Fruit fly (Drosophila melanogaster) whole organism, larva: ENCODE measurements around the gene CG43255.
A peak's percentile ranks its signal among the peaks of the same experiment; 100 is the strongest.

Experiments used
- noc ChIP-seq: fragments of 200-800 bp; sonication (Bioruptor generic); optimal IDR thresholded peaks from 3 replicates; lab custom pipeline; 2019; ENCODE audit warnings: missing biosample characterization, mild to moderate bottlenecking, missing genetic modification characterization, moderate library complexity

The CG43255 gene

DNA sequence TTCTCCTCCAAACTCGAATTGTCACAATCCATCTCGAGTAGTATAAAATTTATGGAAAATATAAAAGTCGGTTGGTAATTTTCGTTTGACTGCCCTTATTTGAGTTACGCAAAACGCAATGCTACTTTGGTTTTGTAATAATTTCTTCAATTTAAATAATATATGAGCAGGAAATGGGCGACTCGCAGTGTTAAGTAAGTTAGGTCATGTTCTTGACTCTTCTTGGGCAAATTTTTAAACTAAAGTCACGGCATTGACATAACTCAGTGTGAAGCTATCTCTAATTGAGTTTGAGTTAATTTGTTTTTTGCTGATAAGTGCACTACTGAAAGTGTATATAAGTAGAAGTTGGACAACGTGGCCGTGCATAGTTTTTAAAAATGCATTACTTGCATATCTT lies at the start of gene CG43255, which contains the start of gene CG12661:
CG43255 (plus strand) TSS at position 374 of the 400 bp plus-strand sequence.
CG12661 (minus strand) TSS at position 101 of the 400 bp plus-strand sequence.
- no peak for TF ChIP-seq noc (tag; lab: Kevin White, UChicago)

DNA sequence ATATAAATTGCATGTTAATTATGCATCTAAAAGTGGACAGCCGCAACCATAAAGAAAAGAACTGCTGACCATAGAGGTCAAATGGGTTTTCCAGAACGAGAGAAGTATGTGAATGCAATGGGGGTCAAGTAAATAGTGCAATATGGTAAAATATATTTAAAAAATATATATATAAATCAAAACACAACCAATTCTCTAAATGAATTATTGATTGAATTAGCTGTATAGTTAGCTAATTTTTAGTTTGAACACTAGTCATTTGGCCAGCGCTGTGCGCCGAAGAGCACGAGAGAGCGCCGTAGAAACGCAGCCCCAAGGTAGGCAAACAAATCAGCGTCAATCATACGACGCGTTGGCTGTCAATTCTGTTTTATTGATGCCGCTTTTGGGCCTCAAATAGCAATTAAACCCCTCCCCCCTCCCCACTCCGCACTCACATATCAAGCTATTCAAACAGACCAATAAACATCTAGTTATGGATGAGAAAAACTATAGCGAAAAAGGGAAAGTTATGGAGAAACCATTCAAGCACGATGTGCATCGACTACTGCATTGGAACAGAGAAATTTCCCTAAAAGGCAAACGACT lies 44.7 kb upstream of the CG43255 start:
- TF ChIP-seq noc (tag; lab: Kevin White, UChicago): peak; percentile 71

DNA sequence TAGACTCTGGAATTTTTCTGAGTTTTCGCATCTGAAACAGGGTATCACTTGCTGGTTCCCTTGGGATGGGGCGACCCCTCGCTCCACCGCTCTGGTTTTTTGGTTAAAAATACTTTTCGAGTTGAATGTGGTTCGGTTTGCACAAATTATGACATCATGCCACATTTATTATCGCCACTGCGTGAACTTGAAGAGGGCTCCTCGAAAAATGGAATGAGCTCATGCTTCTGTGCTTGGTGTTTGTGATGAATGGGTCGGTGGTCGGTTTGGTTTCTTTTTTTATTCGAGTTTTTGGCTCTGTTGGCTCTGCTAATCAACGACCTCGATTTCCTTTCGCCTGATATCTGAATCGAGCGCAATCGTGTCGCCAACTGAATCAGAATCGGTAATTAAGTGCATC lies 42.0 kb upstream of the CG43255 start:
- TF ChIP-seq noc (tag; lab: Kevin White, UChicago): no peak

DNA sequence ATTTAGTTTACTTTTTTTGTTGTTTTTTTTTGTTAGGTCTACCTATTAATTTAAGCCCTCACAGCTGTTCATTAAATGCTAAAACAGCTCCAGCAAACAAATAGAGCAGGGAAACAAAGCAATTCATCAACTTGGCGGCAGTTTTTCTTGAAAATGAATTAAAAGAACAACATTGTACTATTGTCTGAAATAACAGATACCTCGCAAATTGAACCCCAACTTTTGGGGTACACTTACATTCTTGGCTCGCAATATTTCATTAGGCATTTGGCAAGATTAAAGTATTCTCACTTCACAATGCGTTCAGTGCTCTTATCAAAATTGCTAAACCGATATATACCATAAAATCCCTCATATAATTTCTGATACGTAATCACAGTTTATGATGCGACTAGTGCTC lies 40.4 kb upstream of the CG43255 start:
- TF ChIP-seq noc (tag; lab: Kevin White, UChicago): no peak

DNA sequence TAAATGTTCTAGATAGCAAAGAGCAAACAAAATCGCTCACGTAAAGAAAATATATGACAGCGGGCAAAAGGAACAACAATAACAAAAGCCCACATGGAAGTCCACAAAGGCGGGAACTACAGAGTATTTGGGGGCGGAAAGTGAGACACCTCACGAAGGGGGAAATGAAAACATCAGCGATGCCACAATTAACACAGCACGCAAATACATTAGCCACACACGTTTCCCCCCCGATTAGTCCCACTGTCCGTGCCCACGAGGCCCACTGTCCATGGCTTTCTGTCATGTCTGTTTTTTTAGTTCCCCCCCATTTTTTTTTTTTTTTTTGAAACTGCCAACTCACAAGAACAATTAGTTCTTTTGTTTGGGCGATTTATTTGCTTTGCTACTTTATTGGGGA lies 39.8 kb upstream of the CG43255 start:
- TF ChIP-seq noc (tag; lab: Kevin White, UChicago): no peak

DNA sequence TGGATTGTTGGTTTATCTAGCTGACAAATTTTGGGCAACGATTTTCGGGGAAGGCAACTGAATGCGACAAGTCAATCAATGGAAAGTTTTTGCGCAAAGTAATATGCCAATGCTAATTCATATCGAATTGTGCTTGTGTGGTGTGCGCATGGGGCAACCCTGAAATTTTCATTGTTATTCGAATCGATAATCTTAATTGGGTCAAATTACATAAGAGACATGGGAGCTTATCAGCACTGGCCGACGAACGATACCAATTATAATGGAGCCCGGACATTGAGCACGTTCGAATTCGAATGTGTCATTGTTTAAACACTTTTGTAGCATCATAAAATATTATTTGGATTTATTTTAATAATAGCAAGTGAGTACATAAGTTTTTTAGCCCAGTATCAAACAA lies 39.1 kb upstream of the CG43255 start:
- no peak for TF ChIP-seq noc (tag; lab: Kevin White, UChicago)

DNA sequence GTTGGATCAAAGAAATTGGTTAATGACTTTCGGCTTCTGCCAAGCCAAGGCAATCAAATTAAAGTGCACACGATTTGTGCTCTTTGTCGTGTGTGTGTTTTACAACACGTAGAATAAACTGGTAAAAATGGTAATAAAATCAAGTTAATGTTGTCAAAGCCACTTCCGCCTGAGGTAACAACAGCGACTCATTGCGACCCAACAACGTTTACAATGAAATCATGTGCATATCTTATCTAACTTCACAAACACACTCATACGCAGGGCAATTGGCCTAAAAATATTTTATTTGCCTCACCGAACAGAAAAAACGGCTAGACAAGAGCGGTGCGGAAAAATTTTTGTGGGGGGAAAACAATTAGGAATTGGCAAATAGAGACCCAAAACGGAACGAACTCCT lies 38.6 kb upstream of the CG43255 start:
- TF ChIP-seq noc (tag; lab: Kevin White, UChicago): no peak

DNA sequence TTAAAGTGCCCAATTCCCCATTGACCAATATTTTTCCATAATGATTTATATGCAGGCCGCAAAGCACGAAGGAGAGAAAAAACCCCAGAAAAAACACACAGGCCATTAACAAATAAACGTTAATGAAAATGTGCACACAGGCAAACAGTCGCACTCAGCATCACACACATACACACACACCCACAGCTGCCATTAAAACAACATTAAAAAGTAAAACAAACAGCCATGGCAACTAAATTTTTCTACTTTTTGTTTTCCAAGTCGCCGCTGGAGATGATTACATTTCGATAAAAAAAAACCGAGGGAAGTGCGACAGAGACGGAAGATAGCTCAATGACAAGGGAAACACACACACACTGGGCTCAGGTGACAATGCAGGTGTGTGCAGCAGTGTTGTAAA lies 36.4 kb upstream of the CG43255 start:
- no peak for TF ChIP-seq noc (tag; lab: Kevin White, UChicago)

DNA sequence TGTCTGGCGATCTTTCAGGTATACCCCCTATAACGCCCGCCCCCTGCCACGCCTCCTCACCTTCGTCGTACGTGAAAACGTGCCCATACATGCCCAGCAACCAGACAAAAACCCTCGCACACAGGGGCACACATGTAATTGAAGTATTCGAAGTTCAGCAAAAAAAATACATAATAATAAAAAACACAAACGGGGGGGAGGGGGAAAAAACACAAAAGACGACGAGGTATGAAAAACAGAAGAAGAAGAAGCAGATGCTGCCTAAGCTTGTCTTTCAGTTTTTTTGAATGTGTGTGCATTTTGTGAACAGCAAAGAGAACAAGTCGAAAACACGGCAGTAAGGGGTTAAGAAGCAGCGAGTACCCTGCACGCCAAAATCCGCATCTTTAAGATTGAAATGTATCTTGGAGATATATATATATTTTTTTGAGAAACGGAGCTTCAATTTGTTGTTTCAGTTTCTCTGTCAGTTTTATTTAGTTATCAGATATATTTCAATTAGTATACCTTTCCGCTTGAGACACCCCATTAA lies 34.8 kb upstream of the CG43255 start:
- no peak for TF ChIP-seq noc (tag; lab: Kevin White, UChicago)

DNA sequence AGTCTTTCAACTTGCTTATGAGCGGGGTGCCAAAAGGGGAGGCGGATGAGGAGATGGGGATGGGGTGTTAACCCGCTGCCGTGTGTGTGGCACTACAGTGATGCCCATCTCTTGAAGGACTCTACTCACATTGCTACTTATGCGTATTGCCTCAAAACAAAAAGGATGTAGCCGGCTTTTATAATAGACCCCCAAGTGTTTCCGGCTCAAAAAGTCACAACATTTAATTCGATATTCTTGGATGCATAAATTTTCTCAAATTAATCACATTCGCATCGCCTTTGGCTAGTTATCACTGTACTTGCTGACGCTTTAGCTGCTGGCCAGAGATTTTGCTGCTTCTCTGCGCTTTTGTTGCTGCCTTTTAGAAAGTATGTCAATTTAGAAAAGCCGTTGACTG lies 32.8 kb upstream of the CG43255 start:
- TF ChIP-seq noc (tag; lab: Kevin White, UChicago): no peak

DNA sequence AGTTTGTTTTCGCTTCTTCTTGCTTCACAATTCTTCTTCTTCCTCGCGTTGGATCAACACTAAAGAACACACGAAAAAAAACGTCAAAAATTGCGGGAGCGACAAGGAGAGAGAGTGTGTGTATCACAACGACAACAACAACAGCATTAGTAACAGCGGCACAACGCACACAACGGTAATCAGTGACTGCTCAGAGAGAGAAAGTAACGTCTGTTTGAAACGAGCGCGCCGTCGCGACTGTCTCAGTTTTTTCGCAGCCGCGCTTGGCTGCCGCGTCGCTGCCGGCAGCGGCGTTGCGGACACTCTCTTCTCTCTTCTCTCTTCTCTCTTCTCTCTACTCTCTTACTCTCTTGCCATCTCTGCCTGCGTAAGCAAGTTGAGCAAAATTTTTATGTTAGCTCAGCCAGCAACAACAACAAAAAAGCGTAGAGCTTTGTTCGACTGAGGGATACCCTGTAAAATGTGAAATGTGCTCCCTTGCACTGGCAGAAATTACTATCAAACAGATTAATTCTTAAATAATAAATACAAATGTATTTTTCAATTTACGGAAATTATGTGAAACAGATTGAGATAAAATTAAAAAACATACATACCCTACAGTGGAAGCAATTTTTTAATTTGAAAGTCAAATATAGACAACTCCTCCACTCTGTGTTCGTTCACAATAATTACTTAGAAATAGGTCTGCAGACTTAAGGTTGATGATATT lies 32.0 kb upstream of the CG43255 start:
- TF ChIP-seq noc (tag; lab: Kevin White, UChicago): peak; percentile 53

DNA sequence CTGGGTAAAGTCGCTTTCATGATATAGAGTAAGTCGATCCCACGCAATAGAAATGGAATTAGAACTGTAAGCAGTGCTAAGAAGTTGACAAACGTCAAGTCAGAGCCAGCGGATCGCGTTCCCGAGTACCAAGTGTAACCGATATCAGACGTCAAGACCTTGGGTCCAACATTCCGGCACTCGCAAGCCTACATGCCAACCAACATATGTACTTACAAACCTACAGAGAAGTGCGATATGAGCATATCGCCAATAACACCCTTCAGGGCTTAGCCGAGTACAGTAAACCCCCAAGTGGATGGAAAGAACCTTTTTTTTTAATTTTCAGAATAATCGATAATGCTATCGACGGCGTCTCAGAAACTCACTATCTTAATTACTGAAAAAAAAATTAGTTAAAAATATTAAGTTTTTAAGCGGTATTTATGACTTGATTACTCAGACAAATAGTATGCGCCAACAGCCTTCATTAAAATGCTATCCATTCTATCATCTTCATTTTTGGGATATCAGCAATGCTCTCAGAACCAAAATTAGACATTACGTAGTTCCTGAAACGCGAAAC lies 31.2 kb upstream of the CG43255 start:
- TF ChIP-seq noc (tag; lab: Kevin White, UChicago): peak; percentile 70

DNA sequence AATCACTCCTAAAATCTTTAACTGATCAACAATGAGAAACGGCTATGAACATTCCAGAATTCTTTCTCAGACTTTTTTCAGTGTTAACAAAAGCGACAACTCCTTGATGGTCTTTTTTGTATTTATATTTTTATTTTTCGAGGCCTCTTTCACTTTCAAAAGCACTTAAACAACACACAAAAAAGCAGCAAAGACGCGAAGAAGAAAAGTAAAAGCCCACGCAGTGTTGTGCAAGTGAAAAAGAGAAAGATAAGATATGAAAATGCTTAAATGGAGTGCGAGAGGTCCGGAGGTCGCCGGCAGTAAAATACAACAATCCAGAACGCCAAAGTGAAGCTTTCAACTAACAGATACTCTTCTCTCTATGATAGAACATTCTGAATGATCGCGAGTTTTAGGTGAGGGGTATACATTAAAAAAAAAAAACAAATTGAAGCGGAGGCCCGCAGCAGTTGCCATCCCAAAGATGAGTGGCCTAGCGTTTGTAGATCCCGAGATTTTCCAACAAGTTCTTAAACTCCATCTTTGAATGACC lies 30.3 kb upstream of the CG43255 start:
- TF ChIP-seq noc (tag; lab: Kevin White, UChicago): no peak

DNA sequence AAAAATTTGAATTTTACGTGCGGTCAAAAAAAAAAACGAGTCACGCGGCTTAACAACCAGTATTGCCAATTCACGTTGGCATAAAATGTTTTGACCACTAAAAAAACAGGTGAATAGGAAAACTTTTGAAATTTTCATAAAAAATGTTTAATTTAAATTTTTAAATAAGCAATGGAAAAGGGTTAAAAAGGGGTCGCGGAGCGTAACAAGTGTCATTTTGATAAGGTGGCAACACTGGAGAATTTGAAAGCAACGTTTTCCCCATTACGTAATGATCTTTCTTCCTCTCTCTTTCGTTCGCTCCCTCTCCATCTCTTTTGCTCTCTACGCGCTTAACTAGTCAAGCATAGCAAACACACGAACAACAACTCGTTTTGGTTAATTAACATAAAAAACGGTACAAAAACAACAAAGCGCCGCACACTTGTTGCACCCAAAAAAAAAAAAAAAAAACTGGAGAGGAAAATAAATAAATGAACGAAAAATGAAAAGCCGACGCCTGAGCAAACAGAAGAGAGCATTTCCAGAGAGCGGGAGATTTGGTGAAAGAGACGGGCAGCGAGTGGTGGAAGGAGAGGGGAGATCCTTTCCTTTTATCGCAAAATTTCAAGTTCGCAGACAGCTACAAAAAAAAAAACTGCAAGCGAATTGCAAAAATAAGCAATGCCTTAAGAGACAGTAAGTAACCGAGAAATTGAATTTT lies 29.3 kb upstream of the CG43255 start:
- peak; percentile 78 for TF ChIP-seq noc (tag; lab: Kevin White, UChicago)

DNA sequence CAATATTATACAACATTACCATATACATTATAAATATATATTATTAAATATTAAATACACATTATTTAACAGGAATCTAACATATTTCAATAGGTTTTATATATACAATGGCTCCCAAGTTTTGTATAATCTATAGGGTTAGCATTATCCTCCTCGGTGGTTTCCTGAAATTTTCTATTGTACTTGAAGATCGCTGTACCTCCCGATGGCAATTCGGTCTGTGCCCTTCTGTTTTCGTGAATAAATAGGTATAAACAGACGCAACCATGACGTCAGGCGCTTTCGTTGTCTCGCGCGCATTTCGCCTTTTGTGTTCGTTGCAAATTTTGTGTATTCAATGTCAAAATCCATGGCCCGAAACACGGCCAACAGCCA lies 28.8 kb upstream of the CG43255 start:
- TF ChIP-seq noc (tag; lab: Kevin White, UChicago): no peak

DNA sequence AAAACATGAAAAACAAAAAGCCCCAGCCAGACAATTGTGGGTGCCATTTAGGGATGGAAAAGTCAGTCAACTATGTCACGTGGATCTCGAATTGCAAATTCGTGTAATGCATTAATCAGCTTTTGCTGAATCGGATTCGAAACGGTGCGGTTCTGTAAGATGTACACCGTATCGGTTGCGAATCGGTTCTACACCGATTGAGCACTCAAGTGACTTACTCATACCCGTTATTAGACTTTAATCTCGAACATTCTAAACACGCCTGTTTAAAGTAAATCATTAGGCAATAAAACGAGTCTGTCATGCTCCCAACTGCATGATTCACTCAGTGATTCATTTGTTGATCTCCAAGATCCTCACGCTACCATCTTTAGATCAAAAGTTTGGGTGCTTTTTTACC lies 28.3 kb upstream of the CG43255 start:
- TF ChIP-seq noc (tag; lab: Kevin White, UChicago): no peak
